Worm (Caenorhabditis elegans) whole organism, late embryonic: ENCODE measurements around the gene rps-28.
"Not testable (repeated sequence)": the region's sequence is repeated elsewhere in the genome, so short reads cannot be mapped to it uniquely, and the experiment has no call there.

Experiments used
- F13H6.1 ChIP-seq: sonication (generic microtip); optimal IDR thresholded peaks from 2 replicates; lab custom pipeline; 2016; ENCODE audit warnings: missing genetic modification characterization, missing compliant biosample characterization
- K09A11.1 ChIP-seq: sonication (generic microtip); optimal IDR thresholded peaks from 2 replicates; lab custom pipeline; 2017; ENCODE audit warnings: antibody characterized with exemption, mild to moderate bottlenecking, missing genetic modification characterization, missing compliant biosample characterization; ENCODE audit not compliant: insufficient read depth
- T23F11.4 ChIP-seq: fragments of 200-800 bp; sonication (Bioruptor generic); optimal IDR thresholded peaks from 2 replicates; lab custom pipeline; 2018; ENCODE audit warnings: mild to moderate bottlenecking, missing genetic modification characterization, missing compliant biosample characterization
- ahr-1 ChIP-seq: sonication (generic microtip); optimal IDR thresholded peaks from 2 replicates; lab custom pipeline; 2016; ENCODE audit warnings: missing genetic modification characterization, missing compliant biosample characterization
- ceh-14 ChIP-seq: sonication (generic microtip); optimal IDR thresholded peaks from 2 replicates; lab custom pipeline; 2016; ENCODE audit warnings: missing genotype, missing genetic modification characterization, missing compliant biosample characterization
- ceh-18 ChIP-seq: sonication (generic microtip); optimal IDR thresholded peaks from 2 replicates; lab custom pipeline; 2016; ENCODE audit warnings: missing genetic modification characterization, missing compliant biosample characterization
- ceh-22 ChIP-seq: sonication (generic microtip); optimal IDR thresholded peaks from 2 replicates; lab custom pipeline; 2017; ENCODE audit warnings: missing biosample characterization, missing genetic modification characterization
- ceh-24 ChIP-seq: sonication (generic microtip); optimal IDR thresholded peaks from 2 replicates; lab custom pipeline; 2016; ENCODE audit warnings: mild to moderate bottlenecking, missing genetic modification characterization, missing compliant biosample characterization
- ceh-30 ChIP-seq: fragments of 150-350 bp; optimal IDR thresholded peaks from 2 replicates; lab custom pipeline; 2014; ENCODE audit warnings: missing biosample characterization, missing genetic modification characterization
- ceh-31 ChIP-seq: sonication (generic microtip); optimal IDR thresholded peaks from 2 replicates; lab custom pipeline; 2016; ENCODE audit warnings: missing genetic modification characterization, missing compliant biosample characterization
- ceh-34 ChIP-seq: sonication (generic microtip); optimal IDR thresholded peaks from 2 replicates; lab custom pipeline; 2016; ENCODE audit warnings: mild to moderate bottlenecking, missing genetic modification characterization, missing compliant biosample characterization
- ceh-6 ChIP-seq: fragments of 200-800 bp; sonication (Bioruptor generic); optimal IDR thresholded peaks from 2 replicates; lab custom pipeline; 2018; ENCODE audit warnings: mild to moderate bottlenecking, missing genetic modification characterization, missing compliant biosample characterization
- dmd-4 ChIP-seq: sonication (generic microtip); optimal IDR thresholded peaks from 2 replicates; lab custom pipeline; 2016; ENCODE audit warnings: borderline replicate concordance, missing genetic modification characterization, missing compliant biosample characterization
- dve-1 ChIP-seq: sonication (generic microtip); optimal IDR thresholded peaks from 2 replicates; lab custom pipeline; 2017; ENCODE audit warnings: antibody characterized with exemption, mild to moderate bottlenecking, missing genetic modification characterization, missing compliant biosample characterization
- elt-2 ChIP-seq: sonication (generic microtip); optimal IDR thresholded peaks from 2 replicates; lab custom pipeline; 2016; ENCODE audit warnings: missing genetic modification reagents, missing genetic modification characterization, missing compliant biosample characterization
- fkh-10 ChIP-seq: fragments of 150-350 bp; optimal IDR thresholded peaks from 2 replicates; lab custom pipeline; 2014; ENCODE audit warnings: missing biosample characterization, missing genetic modification reagents, missing genetic modification characterization
- fkh-6 ChIP-seq: sonication (generic microtip); optimal IDR thresholded peaks from 2 replicates; lab custom pipeline; 2016; ENCODE audit warnings: missing genetic modification characterization, missing compliant biosample characterization
- hlh-15 ChIP-seq: sonication (generic microtip); optimal IDR thresholded peaks from 2 replicates; lab custom pipeline; 2016; ENCODE audit warnings: missing genetic modification characterization, missing compliant biosample characterization
- hlh-8 ChIP-seq: sonication (generic microtip); optimal IDR thresholded peaks from 2 replicates; lab custom pipeline; 2016; ENCODE audit warnings: missing genotype, missing genetic modification characterization, missing compliant biosample characterization
- pat-9 ChIP-seq: fragments of 200-800 bp; sonication (Bioruptor generic); optimal IDR thresholded peaks from 2 replicates; lab custom pipeline; 2018; ENCODE audit warnings: mild to moderate bottlenecking, missing genetic modification characterization, moderate library complexity, missing compliant biosample characterization
- pax-1 ChIP-seq: fragments of 150-350 bp; optimal IDR thresholded peaks from 2 replicates; lab custom pipeline; 2014; ENCODE audit warnings: missing biosample characterization, missing genetic modification characterization
- rnt-1 ChIP-seq: sonication (generic microtip); optimal IDR thresholded peaks from 2 replicates; lab custom pipeline; 2016; ENCODE audit warnings: missing genetic modification characterization, missing compliant biosample characterization
- sdc-2 ChIP-seq: sonication (generic microtip); optimal IDR thresholded peaks from 2 replicates; lab custom pipeline; 2016; ENCODE audit warnings: missing genotype, missing genetic modification characterization, missing compliant biosample characterization
- syd-9 ChIP-seq: sonication (generic microtip); optimal IDR thresholded peaks from 2 replicates; lab custom pipeline; 2016; ENCODE audit warnings: mild to moderate bottlenecking, missing genetic modification characterization, moderate library complexity, missing compliant biosample characterization
- ttx-3 ChIP-seq: sonication (generic microtip); optimal IDR thresholded peaks from 2 replicates; lab custom pipeline; 2016; ENCODE audit warnings: missing genetic modification reagents, missing genetic modification characterization, missing compliant biosample characterization
- unc-3 ChIP-seq, 2 experiments: fragments of 200-800 bp in 1 of 2; sonication (Bioruptor generic) in 1 of 2; sonication (generic microtip) in 1 of 2; conservative IDR thresholded peaks in 1 of 2; optimal IDR thresholded peaks in 1 of 2; 2 replicates each; pipeline versions ENCODE4 v1.3.6 to Lab custom; 2016 to 2022; ENCODE audit warnings: missing compliant biosample characterization in 2 of 2, missing genetic modification characterization in 2 of 2, missing genetic modification reagents in 1 of 2
- unc-55 ChIP-seq: sonication (generic microtip); optimal IDR thresholded peaks from 2 replicates; lab custom pipeline; 2017; ENCODE audit warnings: missing biosample characterization, missing genetic modification reagents, missing genetic modification characterization
- unc-86 ChIP-seq: sonication (generic microtip); optimal IDR thresholded peaks from 2 replicates; lab custom pipeline; 2016; ENCODE audit warnings: missing genetic modification characterization, missing compliant biosample characterization
- zip-5 ChIP-seq: sonication (generic microtip); optimal IDR thresholded peaks from 2 replicates; lab custom pipeline; 2016; ENCODE audit warnings: missing genetic modification characterization, missing compliant biosample characterization

rps-28 gene

ce11 chrIV:1659045-1659741 is at the start of gene rps-28 (continued):
- TF ChIP-seq ceh-31 (tag; lab: Kevin White, UChicago): peak; percentile 95
- TF ChIP-seq unc-86: peak; percentile 91
- peak; percentile 77 for TF ChIP-seq pat-9 (tag; lab: Kevin White, UChicago)
- no peak for TF ChIP-seq dmd-4 (tag; lab: Kevin White, UChicago)
- no peak for TF ChIP-seq ceh-22 (tag; lab: Kevin White, UChicago)
- TF ChIP-seq dve-1 (tag; lab: Kevin White, UChicago): peak; percentile 92
- peak; percentile 87 for TF ChIP-seq pax-1 (tag; lab: Kevin White, UChicago)
- TF ChIP-seq ceh-6 (GFP tag; lab: Kevin White, UChicago): peak; percentile 61
- peak; percentile 77 for TF ChIP-seq T23F11.4
- TF ChIP-seq ceh-30 (tag; lab: Kevin White, UChicago): peak; percentile 97
- TF ChIP-seq unc-3 (GFP tag; conservative IDR thresholded peaks at IDR 0.05; lab: Robert Waterston, UW): peak; percentile 79
- peak; percentile 90 for TF ChIP-seq unc-3 (tag; optimal IDR thresholded peaks at IDR 0.05; lab: Kevin White, UChicago)
- peak; percentile 97 for TF ChIP-seq rnt-1 (tag; lab: Kevin White, UChicago)
- peak; percentile 25 for TF ChIP-seq fkh-10 (GFP tag; lab: Kevin White, UChicago)
- TF ChIP-seq F13H6.1 (tag; lab: Kevin White, UChicago): peak; percentile 84
- peak; percentile 98 for TF ChIP-seq ceh-18 (tag; lab: Kevin White, UChicago)
- no peak for TF ChIP-seq hlh-15
- peak; percentile 72 for TF ChIP-seq ahr-1 (tag; lab: Kevin White, UChicago)

DNA sequence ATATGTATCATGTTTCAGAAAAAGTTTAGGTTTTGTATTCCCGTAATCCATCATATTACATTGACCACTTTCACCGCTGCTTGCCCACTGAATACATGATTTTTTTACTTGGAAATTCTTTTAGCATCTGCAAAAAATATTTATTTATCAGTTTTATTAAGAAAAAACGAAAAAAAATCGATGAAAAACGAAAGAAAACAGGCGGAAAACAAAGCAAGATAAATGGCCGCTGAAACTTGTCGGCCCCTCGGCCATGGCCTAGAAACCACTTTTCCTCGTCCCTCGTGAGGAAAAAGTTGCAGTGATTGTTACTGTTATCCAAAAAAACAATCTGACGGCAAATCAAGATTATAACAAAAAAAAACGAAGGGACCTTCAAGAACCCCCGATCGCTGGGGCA is 49.5 kb upstream of the rps-28 start, which contains the start of gene dsl-3:
Gene dsl-3, plus strand, starts transcription at position 301 of the 400 bp plus-strand sequence.
- TF ChIP-seq sdc-2, K09A11.1, ceh-24: not testable (repeated sequence)

- TF ChIP-seq hlh-8 (tag; lab: Kevin White, UChicago) (no peak), rnt-1 (tag; lab: Kevin White, UChicago) (no peak), ceh-14 (no peak), fkh-6 (tag; lab: Kevin White, UChicago) (no peak), ceh-34 (tag; lab: Kevin White, UChicago) (no peak), syd-9 (no peak), dmd-4 (tag; lab: Kevin White, UChicago) (no peak)
Observed at ce11 chrIV:1613592-1613991, 45.9 kb upstream of the rps-28 start, which contains the start of gene nhr-122. nhr-122 (plus strand) TSS chrIV:1613892.

DNA sequence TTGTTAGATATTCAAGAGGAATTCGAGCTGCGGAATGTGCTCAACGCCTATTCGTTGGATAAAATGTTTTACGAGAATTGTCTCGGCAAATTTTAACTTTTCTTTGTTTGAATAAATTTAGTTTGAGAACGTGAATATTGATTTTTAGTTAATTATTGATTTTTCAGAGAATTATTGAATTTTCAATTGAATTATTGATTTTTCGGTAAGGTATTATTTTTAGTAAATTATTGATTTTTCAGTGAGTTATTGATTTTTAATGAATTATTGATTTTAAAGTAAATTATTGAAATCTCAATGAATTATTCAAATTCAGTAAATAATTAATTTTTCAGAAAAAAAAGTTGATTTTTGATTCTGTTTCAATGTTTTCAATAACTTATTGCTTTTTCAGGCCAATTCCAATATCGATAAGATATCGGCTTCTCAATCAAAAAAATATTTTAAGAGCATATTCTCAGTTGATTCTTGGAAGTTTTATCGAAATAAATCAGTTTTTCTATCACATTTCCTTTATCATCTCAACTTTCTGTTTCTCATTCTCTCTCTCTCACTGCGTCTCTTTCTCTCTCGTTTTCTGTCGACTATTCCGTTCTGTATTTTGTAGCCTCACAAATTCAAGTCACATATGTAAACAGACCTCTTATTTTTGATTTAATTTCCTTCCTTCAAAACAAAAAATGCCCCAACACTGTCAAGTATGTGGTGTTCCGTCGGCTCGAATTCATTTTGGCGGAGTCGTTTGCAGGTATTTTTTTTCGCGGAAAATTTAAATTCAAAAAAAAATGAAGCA is 39.8 kb upstream of the rps-28 start, which contains the start of gene nhr-92:
Gene nhr-92, plus strand, starts transcription at position 576 of the 793 bp plus-strand sequence.
- TF ChIP-seq elt-2 (tag; lab: Kevin White, UChicago) (peak; percentile 15), zip-5 (tag; lab: Kevin White, UChicago) (no peak)

DNA sequence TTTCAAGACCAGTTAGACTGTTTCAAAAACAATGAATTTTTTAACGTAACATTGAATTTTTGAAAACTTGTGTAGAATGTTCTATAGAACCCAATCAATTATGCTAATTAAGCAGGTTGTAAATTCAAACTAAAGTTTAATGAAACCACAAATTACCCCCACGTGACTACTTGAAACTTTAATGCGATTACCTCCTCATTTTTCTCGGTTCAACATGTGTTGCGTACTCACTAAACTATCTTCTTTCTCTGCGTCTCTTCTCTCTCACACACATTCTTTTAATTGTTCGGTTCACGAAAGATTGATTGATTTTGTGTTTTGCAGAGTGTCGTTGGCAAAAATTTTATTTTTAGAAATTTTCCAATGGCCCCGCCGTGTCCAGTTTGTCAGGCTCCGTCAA is 35.8 kb upstream of the rps-28 start, which contains the start of gene nhr-87:
Gene nhr-87, plus strand, starts transcription at position 318 of the 400 bp plus-strand sequence.
- peak; percentile 50 for TF ChIP-seq unc-55 (GFP tag; lab: Kevin White, UChicago)
- TF ChIP-seq ttx-3 (tag; lab: Kevin White, UChicago): no peak
